Fruit fly (Drosophila melanogaster) whole organism, pupa: ENCODE data around the gene tara.

Experiments
- CG10348 ChIP-seq: fragments of 200-800 bp; sonication (Bioruptor generic); IDR thresholded peaks from 2 replicates; pipeline ENCODE4 v1.3.6; 2022; ENCODE audit warnings: missing biosample characterization, missing genetic modification characterization
- CG12605 ChIP-seq: fragments of 200-800 bp; sonication (Bioruptor generic); IDR thresholded peaks from 2 replicates; pipeline ENCODE4 v1.3.6; 2022; ENCODE audit warnings: missing biosample characterization, missing genetic modification characterization
- CG13204 ChIP-seq: fragments of 200-800 bp; sonication (Bioruptor generic); optimal IDR thresholded peaks from 2 replicates; lab custom pipeline; 2018; ENCODE audit warnings: missing biosample characterization, mild to moderate bottlenecking, missing genetic modification characterization, moderate library complexity
- CG14655 ChIP-seq: fragments of 200-800 bp; sonication (Bioruptor generic); optimal IDR thresholded peaks from 3 replicates; lab custom pipeline; 2017; ENCODE audit warnings: mild to moderate bottlenecking, missing biosample characterization, missing genetic modification reagents, missing genetic modification characterization
- CG15710 ChIP-seq: fragments of 200-800 bp; sonication (Bioruptor generic); optimal IDR thresholded peaks from 2 replicates; lab custom pipeline; 2018; ENCODE audit warnings: missing biosample characterization, mild to moderate bottlenecking, missing genetic modification characterization, moderate library complexity
- CG17806 ChIP-seq: fragments of 200-800 bp; sonication (Bioruptor generic); optimal IDR thresholded peaks from 2 replicates; lab custom pipeline; 2018; ENCODE audit warnings: missing biosample characterization, mild to moderate bottlenecking, missing genetic modification characterization, moderate library complexity
- CG32121 ChIP-seq: fragments of 200-800 bp; sonication (Bioruptor generic); IDR thresholded peaks from 2 replicates; pipeline ENCODE4 v1.3.6; 2022; ENCODE audit warnings: missing biosample characterization, missing genetic modification characterization
- CG34367 ChIP-seq: fragments of 200-800 bp; sonication (Bioruptor generic); optimal IDR thresholded peaks from 2 replicates; lab custom pipeline; 2018; ENCODE audit warnings: missing biosample characterization, mild to moderate bottlenecking, missing genetic modification characterization
- CG4496 ChIP-seq: fragments of 200-800 bp; sonication (Bioruptor generic); IDR thresholded peaks from 3 replicates; pipeline ENCODE4 v1.3.6; 2022; ENCODE audit warnings: missing biosample characterization, missing genetic modification characterization
- CG8159 ChIP-seq: fragments of 200-800 bp; sonication (Bioruptor generic); optimal IDR thresholded peaks from 3 replicates; lab custom pipeline; 2018; ENCODE audit warnings: missing biosample characterization, mild to moderate bottlenecking, missing genetic modification characterization, moderate library complexity
- CG8301 ChIP-seq: fragments of 200-800 bp; sonication (Bioruptor generic); optimal IDR thresholded peaks from 2 replicates; lab custom pipeline; 2018; ENCODE audit warnings: missing biosample characterization, mild to moderate bottlenecking, missing genetic modification characterization
- CG9948 ChIP-seq: fragments of 200-800 bp; sonication (Bioruptor generic); optimal IDR thresholded peaks from 2 replicates; lab custom pipeline; 2018; ENCODE audit warnings: missing biosample characterization, mild to moderate bottlenecking, missing genetic modification characterization, moderate library complexity
- D1 ChIP-seq: fragments of 200-800 bp; sonication (Bioruptor generic); optimal IDR thresholded peaks from 2 replicates; lab custom pipeline; 2018; ENCODE audit warnings: missing biosample characterization, mild to moderate bottlenecking, missing genetic modification characterization, moderate library complexity
- EcR ChIP-seq: fragments of 200-800 bp; sonication (Bioruptor generic); optimal IDR thresholded peaks from 3 replicates; lab custom pipeline; 2019; ENCODE audit warnings: missing biosample characterization, missing genetic modification characterization, mild to moderate bottlenecking, moderate library complexity, missing genetic modification reagents
- Ets98B ChIP-seq: fragments of 200-800 bp; sonication (Bioruptor generic); IDR thresholded peaks from 2 replicates; pipeline ENCODE4 v1.3.6; 2022; ENCODE audit warnings: missing biosample characterization, missing genetic modification characterization
- Pif1A ChIP-seq: fragments of 200-800 bp; sonication (Bioruptor generic); optimal IDR thresholded peaks from 3 replicates; lab custom pipeline; 2016; ENCODE audit warnings: missing biosample characterization, missing genetic modification characterization
- Pif1B ChIP-seq: fragments of 200-800 bp; sonication (Bioruptor generic); optimal IDR thresholded peaks from 3 replicates; lab custom pipeline; 2016; ENCODE audit warnings: missing biosample characterization, missing genetic modification characterization
- Snoo ChIP-seq: fragments of 200-800 bp; sonication (Bioruptor generic); optimal IDR thresholded peaks from 3 replicates; lab custom pipeline; 2017; ENCODE audit warnings: missing biosample characterization, mild to moderate bottlenecking, missing genetic modification characterization, inconsistent platforms
- fd96Ca ChIP-seq: fragments of 200-800 bp; sonication (Bioruptor generic); IDR thresholded peaks from 3 replicates; pipeline ENCODE4 v1.3.6; 2022; ENCODE audit warnings: missing biosample characterization, missing genetic modification characterization
- gl ChIP-seq: fragments of 200-800 bp; sonication (Bioruptor generic); optimal IDR thresholded peaks from 2 replicates; lab custom pipeline; 2018; ENCODE audit warnings: missing biosample characterization, mild to moderate bottlenecking, missing genetic modification characterization
- rn ChIP-seq: fragments of 200-800 bp; sonication (Bioruptor generic); IDR thresholded peaks from 2 replicates; pipeline ENCODE4 v1.3.6; 2022; ENCODE audit warnings: missing biosample characterization, missing genetic modification characterization

tara gene

dm6 chr3R:16244241-16244977 is 19.0 kb downstream of the tara start:
- TF ChIP-seq Pif1A (GFP tag; lab: Kevin White, UChicago) (peak; percentile 4), CG13204 (GFP tag; lab: Kevin White, UChicago) (peak; percentile 18), Ets98B (GFP tag; lab: Robert Waterston, UW) (no peak; the same call in 1 of the 2 replicates), CG8301 (tag; lab: Kevin White, UChicago) (peak; percentile 26), CG4496 (0 out of 3 replicates have a peak, but pooled peaks have one; percentile 8), CG14655 (peak; percentile 55), CG17806 (tag; lab: Kevin White, UChicago) (no peak), fd96Ca (peak; percentile 35; the same call in 1 of the 3 replicates), CG12605 (no peak; the same call in 1 of the 2 replicates), Pif1B (GFP tag; lab: Kevin White, UChicago) (no peak), CG9948 (tag; lab: Kevin White, UChicago) (peak; percentile 11), CG15710 (peak; percentile 12)

- TF ChIP-seq Ets98B (GFP tag; lab: Robert Waterston, UW), result no peak; the same call in 1 of the 2 replicates
- TF ChIP-seq CG15710, result no peak
- TF ChIP-seq Snoo (tag; lab: Kevin White, UChicago), result no peak
- TF ChIP-seq CG17806 (tag; lab: Kevin White, UChicago), result no peak
- TF ChIP-seq Pif1B (GFP tag; lab: Kevin White, UChicago), result no peak
- no peak for TF ChIP-seq CG12605
- no peak for TF ChIP-seq gl (tag; lab: Kevin White, UChicago)
Observed at dm6 chr3R:16245298-16246098, 20.0 kb downstream of the tara start.

DNA sequence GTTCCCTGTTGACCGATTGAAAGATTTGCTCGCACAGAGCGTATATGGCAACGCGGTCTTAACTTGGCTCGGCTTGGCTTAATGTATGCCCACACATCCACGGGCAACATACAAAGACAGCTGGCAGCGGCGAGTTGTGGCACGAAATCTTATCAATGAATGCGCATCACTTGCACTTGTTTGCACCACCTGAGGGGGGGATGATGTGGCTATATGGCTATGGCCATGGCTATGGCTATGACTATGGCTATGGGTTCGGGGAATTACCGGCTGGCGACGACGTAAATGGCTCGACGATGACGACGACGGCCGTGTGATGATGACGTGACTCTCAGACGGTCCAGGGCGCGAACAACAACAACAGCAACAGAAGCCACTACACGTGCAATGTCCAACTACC is 21.6 kb downstream of the tara start:
- TF ChIP-seq EcR (peak; percentile 31), CG9948 (tag; lab: Kevin White, UChicago) (no peak), CG13204 (GFP tag; lab: Kevin White, UChicago) (peak; percentile 26)

dm6 chr3R:16247609-16248499 is 22.4 kb downstream of the tara start:
- TF ChIP-seq rn (GFP tag; lab: Robert Waterston, UW), result 0 out of 2 replicates have a peak, but pooled peaks have one; percentile 28
- peak; percentile 61 for TF ChIP-seq CG9948 (tag; lab: Kevin White, UChicago)
- peak; percentile 40 for TF ChIP-seq CG34367 (tag; lab: Kevin White, UChicago)
- TF ChIP-seq Snoo (tag; lab: Kevin White, UChicago), result peak; percentile 8
- TF ChIP-seq CG10348 (GFP tag; lab: Robert Waterston, UW), result no peak
- no peak for TF ChIP-seq EcR
- TF ChIP-seq CG12605, result 0 out of 2 replicates have a peak, but pooled peaks have one; percentile 22
- peak; percentile 75 for TF ChIP-seq Ets98B (GFP tag; lab: Robert Waterston, UW)
- peak; percentile 57 for TF ChIP-seq CG15710
- no peak for TF ChIP-seq D1 (tag; lab: Kevin White, UChicago)
- no peak for TF ChIP-seq CG13204 (GFP tag; lab: Kevin White, UChicago)
- TF ChIP-seq gl (tag; lab: Kevin White, UChicago), result peak; percentile 73
- peak; percentile 67 for TF ChIP-seq CG14655
- peak; percentile 83 for TF ChIP-seq fd96Ca
- TF ChIP-seq CG4496, result peak; percentile 83
- TF ChIP-seq Pif1A (GFP tag; lab: Kevin White, UChicago), result peak; percentile 86
- peak; percentile 83 for TF ChIP-seq CG17806 (tag; lab: Kevin White, UChicago)
- TF ChIP-seq CG32121 (GFP tag; lab: Robert Waterston, UW), result peak; percentile 70
- peak; percentile 87 for TF ChIP-seq CG8301 (tag; lab: Kevin White, UChicago)
- peak; percentile 94 for TF ChIP-seq CG8159 (tag; lab: Kevin White, UChicago)
- peak; percentile 58 for TF ChIP-seq Pif1B (GFP tag; lab: Kevin White, UChicago)

- TF ChIP-seq CG10348 (GFP tag; lab: Robert Waterston, UW) (no peak), CG15710 (no peak), Pif1A (GFP tag; lab: Kevin White, UChicago) (no peak), rn (GFP tag; lab: Robert Waterston, UW) (no peak), CG14655 (no peak), CG13204 (GFP tag; lab: Kevin White, UChicago) (no peak), gl (tag; lab: Kevin White, UChicago) (no peak), EcR (no peak), CG17806 (tag; lab: Kevin White, UChicago) (no peak), fd96Ca (no peak), CG8159 (tag; lab: Kevin White, UChicago) (no peak), CG8301 (tag; lab: Kevin White, UChicago) (no peak), Snoo (tag; lab: Kevin White, UChicago) (no peak), CG32121 (GFP tag; lab: Robert Waterston, UW) (no peak), CG34367 (tag; lab: Kevin White, UChicago) (no peak), CG12605 (no peak), Ets98B (GFP tag; lab: Robert Waterston, UW) (no peak), Pif1B (GFP tag; lab: Kevin White, UChicago) (no peak)
- TF ChIP-seq, all 21 proteins: peak for 0
Observed at dm6 chr3R:16248500-16249025, 23.1 kb downstream of the tara start.
